Worm (Caenorhabditis elegans) whole organism, young adult: ENCODE measurements around the gene F10A3.11.

Experiments used
- F49E8.2 ChIP-seq: sonication (generic microtip); optimal IDR thresholded peaks from 3 replicates; lab custom pipeline; 2017; ENCODE audit warnings: missing genetic modification characterization, mild to moderate bottlenecking, missing compliant biosample characterization, antibody characterized with exemption, moderate library complexity; ENCODE audit not compliant: insufficient read depth
- K12H6.12 ChIP-seq: fragments of 200-800 bp; sonication (Bioruptor generic); optimal IDR thresholded peaks from 2 replicates; lab custom pipeline; 2018; ENCODE audit warnings: mild to moderate bottlenecking, missing genetic modification characterization, missing compliant biosample characterization
- ama-1 ChIP-seq, 3 experiments: fragments of 150-350 bp in 1 of 3; sonication (generic microtip) in 2 of 3; optimal IDR thresholded peaks; 2 replicates each; lab custom pipeline; 2014 to 2018; ENCODE audit warnings: missing biosample characterization in 2 of 3, missing genetic modification characterization in 2 of 3, missing genetic modification reagents in 2 of 3
- aptf-2 ChIP-seq: fragments of 200-800 bp; sonication (Bioruptor generic); conservative IDR thresholded peaks from 2 replicates; pipeline ENCODE4 v1.3.6; 2022; ENCODE audit warnings: missing genetic modification reagents, missing genetic modification characterization, missing compliant biosample characterization
- ceh-40 ChIP-seq: fragments of 200-800 bp; sonication (Bioruptor generic); IDR thresholded peaks from 2 replicates; pipeline ENCODE4 v1.3.6; 2022; ENCODE audit warnings: missing genetic modification characterization, missing compliant biosample characterization
- die-1 ChIP-seq: sonication (generic microtip); optimal IDR thresholded peaks from 2 replicates; lab custom pipeline; 2016; ENCODE audit warnings: missing genotype, mild to moderate bottlenecking, missing genetic modification characterization, missing compliant biosample characterization
- hsf-1 ChIP-seq: fragments of 200-800 bp; sonication (Bioruptor generic); IDR thresholded peaks from 2 replicates; pipeline ENCODE4 v1.3.6; 2022; ENCODE audit warnings: missing genetic modification reagents, missing genetic modification characterization, missing compliant biosample characterization
- madf-10 ChIP-seq: sonication (generic microtip); optimal IDR thresholded peaks from 2 replicates; lab custom pipeline; 2016; ENCODE audit warnings: mild to moderate bottlenecking, missing genetic modification characterization, missing compliant biosample characterization
- madf-8 ChIP-seq: fragments of 200-800 bp; sonication (Bioruptor generic); conservative IDR thresholded peaks from 2 replicates; pipeline ENCODE4 v1.3.6; 2022; ENCODE audit warnings: missing genetic modification reagents, missing genetic modification characterization, missing compliant biosample characterization
- nfyb-1 ChIP-seq: fragments of 200-800 bp; sonication (Bioruptor generic); IDR thresholded peaks from 2 replicates; pipeline ENCODE4 v1.3.6; 2022; ENCODE audit warnings: missing genetic modification reagents, missing genetic modification characterization, missing compliant biosample characterization
- pha-4 ChIP-seq: fragments of 150-350 bp; sonication (generic microtip); optimal IDR thresholded peaks from 2 replicates; lab custom pipeline; 2014; ENCODE audit warnings: missing biosample characterization, missing genetic modification reagents, missing genetic modification characterization
- tlf-1 ChIP-seq: fragments of 200-800 bp; sonication (Bioruptor generic); optimal IDR thresholded peaks from 2 replicates; lab custom pipeline; 2018; ENCODE audit warnings: mild to moderate bottlenecking, missing genetic modification characterization, missing compliant biosample characterization
- unc-62 ChIP-seq: fragments of 150-350 bp; optimal IDR thresholded peaks from 2 replicates; lab custom pipeline; 2014; ENCODE audit warnings: missing biosample characterization, missing genetic modification reagents, missing genetic modification characterization

DNA sequence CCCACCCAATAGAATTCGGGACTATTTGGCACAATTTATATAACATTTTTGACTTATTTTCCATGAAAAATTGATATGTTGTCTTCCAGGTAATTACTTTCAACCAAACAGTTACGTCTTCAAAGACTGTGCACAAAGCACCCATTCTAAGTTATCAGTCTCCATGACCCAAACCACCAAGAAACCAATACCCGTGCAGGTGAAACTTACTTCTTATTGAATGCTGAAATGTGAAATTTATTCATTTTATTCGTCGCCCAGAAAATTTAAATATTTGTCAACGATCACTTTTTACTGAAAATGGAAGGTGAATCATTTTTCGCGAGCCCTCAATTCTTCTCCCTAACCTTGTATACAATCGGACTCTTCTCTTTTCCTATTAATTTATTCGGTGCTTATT is 28.0 kb downstream of the F10A3.11 start, which contains the start of gene srh-281:
- TF ChIP-seq ama-1 (optimal IDR thresholded peaks at IDR 0.05; lab: Kevin White, UChicago) (no peak), ama-1 (GFP tag; optimal IDR thresholded peaks at IDR 0.05; lab: Kevin White, UChicago) (no peak), ceh-40 (no peak), madf-8 (no peak), nfyb-1 (GFP tag; lab: Robert Waterston, UW) (no peak), F49E8.2 (tag; lab: Kevin White, UChicago) (no peak), tlf-1 (GFP tag; lab: Kevin White, UChicago) (no peak), aptf-2 (GFP tag; lab: Robert Waterston, UW) (no peak), hsf-1 (GFP tag; lab: Robert Waterston, UW) (no peak), unc-62 (GFP tag; lab: Kevin White, UChicago) (no peak), madf-10 (tag; lab: Kevin White, UChicago) (no peak), K12H6.12 (tag; lab: Kevin White, UChicago) (no peak), die-1 (tag; lab: Kevin White, UChicago) (no peak), pha-4 (tag; lab: Kevin White, UChicago) (no peak)
